In genomic region chrIV:16306918-16307317, ce11 we compare ENCODE assay signal across 2 worm cellular contexts.
A peak's percentile ranks its signal among the peaks of the same experiment; 100 is the strongest.
TF ChIP-seq lines count a peak whose summit lies in the region.

No protein-coding gene starts in this region.

TF ChIP-seq in whole organism, L4 larva, 104 proteins besides CTCF, POLR2A, EP300 and RAD21:
- TF ChIP-seq snpc-1.2 (GFP tag; IDR thresholded peaks at IDR 0.05; lab: Robert Waterston, UW) (peak; percentile 83), egl-43 (GFP tag; IDR thresholded peaks at IDR 0.05; lab: Robert Waterston, UW) (0 out of 2 replicates have a peak, but pooled peaks have one; percentile 47), zfp-2 (tag; optimal IDR thresholded peaks at IDR 0.05; lab: Kevin White, UChicago) (no peak)

TF ChIP-seq in whole organism, young adult, 124 proteins besides CTCF, POLR2A, EP300 and RAD21:
- no peak for TF ChIP-seq ztf-28 (GFP tag; IDR thresholded peaks at IDR 0.05; lab: Robert Waterston, UW)
- no peak for TF ChIP-seq F49E8.2 (tag; optimal IDR thresholded peaks at IDR 0.05; lab: Kevin White, UChicago; ENCODE audit: insufficient read depth)
- no peak for TF ChIP-seq snpc-4 (GFP tag; optimal IDR thresholded peaks at IDR 0.05; lab: Kevin White, UChicago)
- TF ChIP-seq snpc-4 (tag; optimal IDR thresholded peaks at IDR 0.05; lab: Kevin White, UChicago) = peak in 2 of 4 experiments; percentile 73 to 80
- TF ChIP-seq attf-6 (GFP tag; IDR thresholded peaks at IDR 0.05; lab: Robert Waterston, UW) = peak; percentile 82; the same call in 1 of the 2 replicates
- no peak for TF ChIP-seq rec-8 (tag; optimal IDR thresholded peaks at IDR 0.05; lab: Kevin White, UChicago)
- no peak for TF ChIP-seq mxl-1 (tag; optimal IDR thresholded peaks at IDR 0.05; lab: Kevin White, UChicago)
- no peak for TF ChIP-seq madf-8 (GFP tag; conservative IDR thresholded peaks at IDR 0.05; lab: Robert Waterston, UW)
- TF ChIP-seq F22D6.2 (tag; optimal IDR thresholded peaks at IDR 0.05; lab: Kevin White, UChicago) = no peak
- TF ChIP-seq ccch-3 (GFP tag; optimal IDR thresholded peaks at IDR 0.05; lab: Kevin White, UChicago) = no peak
- TF ChIP-seq ztf-18 (tag; optimal IDR thresholded peaks at IDR 0.05; lab: Kevin White, UChicago) = no peak
- TF ChIP-seq lag-1 (GFP tag; IDR thresholded peaks at IDR 0.05; lab: Robert Waterston, UW) = no peak
- TF ChIP-seq snpc-3.4 (tag; optimal IDR thresholded peaks at IDR 0.05; lab: Kevin White, UChicago) = no peak
